Worm (Caenorhabditis elegans) whole organism, midembryonic: ENCODE measurements around the gene C16C8.18.

Source experiments
- T22C8.4 ChIP-seq: fragments of 200-800 bp; sonication (Bioruptor generic); IDR thresholded peaks from 2 replicates; pipeline ENCODE4 v1.3.6; 2022; ENCODE audit warnings: missing genetic modification characterization, missing compliant biosample characterization
- cog-1 ChIP-seq: sonication (generic microtip); optimal IDR thresholded peaks from 2 replicates; lab custom pipeline; 2016; ENCODE audit warnings: missing genetic modification characterization, missing compliant biosample characterization
- flt-1 ChIP-seq: fragments of 200-800 bp; sonication (Bioruptor generic); IDR thresholded peaks from 2 replicates; pipeline ENCODE4 v1.3.6; 2022; ENCODE audit warnings: missing genetic modification characterization, missing compliant biosample characterization
- klf-2 ChIP-seq: fragments of 200-800 bp; sonication (Bioruptor generic); conservative IDR thresholded peaks from 2 replicates; pipeline ENCODE4 v1.3.6; 2022; ENCODE audit warnings: missing genetic modification reagents, missing genetic modification characterization, missing compliant biosample characterization
- med-1 ChIP-seq: sonication (generic microtip); optimal IDR thresholded peaks from 2 replicates; lab custom pipeline; 2017; ENCODE audit warnings: missing genetic modification characterization, mild to moderate bottlenecking, missing compliant biosample characterization, antibody characterized with exemption, missing genetic modification reagents; ENCODE audit not compliant: insufficient read depth
- ref-1 ChIP-seq: fragments of 200-800 bp; sonication (Bioruptor generic); conservative IDR thresholded peaks from 2 replicates; pipeline ENCODE4 v1.3.6; 2022; ENCODE audit warnings: missing genetic modification reagents, missing genetic modification characterization, missing compliant biosample characterization
- tab-1 ChIP-seq: fragments of 200-800 bp; sonication (Bioruptor generic); IDR thresholded peaks from 2 replicates; pipeline ENCODE4 v1.3.6; 2022; ENCODE audit warnings: missing genetic modification characterization, missing compliant biosample characterization
- ztf-23 ChIP-seq: fragments of 200-800 bp; sonication (Bioruptor generic); IDR thresholded peaks from 2 replicates; pipeline ENCODE4 v1.3.6; 2022; ENCODE audit warnings: missing genetic modification reagents, missing genetic modification characterization, missing compliant biosample characterization
- ztf-29 ChIP-seq: fragments of 200-800 bp; sonication (Bioruptor generic); IDR thresholded peaks from 2 replicates; pipeline ENCODE4 v1.3.6; 2022; ENCODE audit warnings: missing genetic modification reagents, missing genetic modification characterization, missing compliant biosample characterization

The C16C8.18 gene

ce11 chrII:3416528-3416927 lies 13.0 kb upstream of the C16C8.18 start, which contains the start of gene nep-6:
TSS of gene nep-6 (plus strand) at chrII:3416828.
- TF ChIP-seq klf-2 (no peak), cog-1 (no peak), ztf-23 (GFP tag; lab: Robert Waterston, UW) (no peak), ref-1 (GFP tag; lab: Robert Waterston, UW) (no peak), med-1 (GFP tag; lab: Kevin White, UChicago) (no peak), tab-1 (GFP tag; lab: Robert Waterston, UW) (no peak), ztf-29 (no peak), T22C8.4 (no peak), flt-1 (no peak)

ce11 chrII:3422938-3423337 lies 6.6 kb upstream of the C16C8.18 start:
- TF ChIP-seq ref-1 (GFP tag; lab: Robert Waterston, UW), result no peak
- TF ChIP-seq ztf-23 (GFP tag; lab: Robert Waterston, UW), result no peak
- TF ChIP-seq ztf-29, result no peak
- no peak for TF ChIP-seq tab-1 (GFP tag; lab: Robert Waterston, UW)
- no peak for TF ChIP-seq T22C8.4
- TF ChIP-seq cog-1, result no peak
- TF ChIP-seq flt-1, result no peak
- TF ChIP-seq klf-2, result no peak
- TF ChIP-seq med-1 (GFP tag; lab: Kevin White, UChicago), result no peak

ce11 chrII:3425433-3425832 lies 4.1 kb upstream of the C16C8.18 start, which contains the start of gene nep-11:
TSS of gene nep-11 (minus strand) at chrII:3425533.
- TF ChIP-seq ztf-23 (GFP tag; lab: Robert Waterston, UW) (no peak), ref-1 (GFP tag; lab: Robert Waterston, UW) (no peak), cog-1 (no peak), klf-2 (no peak), med-1 (GFP tag; lab: Kevin White, UChicago) (no peak), ztf-29 (no peak), T22C8.4 (no peak), flt-1 (no peak), tab-1 (GFP tag; lab: Robert Waterston, UW) (no peak)

ce11 chrII:3428158-3428704 lies 1.3 kb upstream of the C16C8.18 start:
- TF ChIP-seq T22C8.4 (0 out of 2 replicates have a peak, but pooled peaks have one; percentile 16), ref-1 (GFP tag; lab: Robert Waterston, UW) (no peak), ztf-23 (GFP tag; lab: Robert Waterston, UW) (peak; percentile 56; the same call in 1 of the 2 replicates), cog-1 (no peak)

ce11 chrII:3434893-3435503 lies 5.5 kb downstream of the C16C8.18 start:
- no peak for TF ChIP-seq ztf-29
- TF ChIP-seq flt-1, result no peak
- TF ChIP-seq med-1 (GFP tag; lab: Kevin White, UChicago), result no peak
- no peak for TF ChIP-seq tab-1 (GFP tag; lab: Robert Waterston, UW)
- no peak for TF ChIP-seq ztf-23 (GFP tag; lab: Robert Waterston, UW)
- TF ChIP-seq ref-1 (GFP tag; lab: Robert Waterston, UW), result no peak
- no peak for TF ChIP-seq cog-1
- TF ChIP-seq T22C8.4, result no peak
- no peak for TF ChIP-seq klf-2

- TF ChIP-seq med-1 (GFP tag; lab: Kevin White, UChicago) (no peak), tab-1 (GFP tag; lab: Robert Waterston, UW) (no peak)
Measured at ce11 chrII:3436412-3436811, 6.9 kb downstream of the C16C8.18 start, which contains the start of gene skpo-2. TSS of gene skpo-2 (minus strand) at chrII:3436512.

ce11 chrII:3437393-3437792 lies 7.9 kb downstream of the C16C8.18 start:
- TF ChIP-seq ztf-23 (GFP tag; lab: Robert Waterston, UW) (no peak), tab-1 (GFP tag; lab: Robert Waterston, UW) (no peak), flt-1 (no peak), cog-1 (no peak), T22C8.4 (no peak), ref-1 (GFP tag; lab: Robert Waterston, UW) (no peak), med-1 (GFP tag; lab: Kevin White, UChicago) (no peak), ztf-29 (no peak), klf-2 (no peak)

- TF ChIP-seq tab-1 (GFP tag; lab: Robert Waterston, UW), result no peak
- TF ChIP-seq klf-2, result no peak
- no peak for TF ChIP-seq T22C8.4
- TF ChIP-seq med-1 (GFP tag; lab: Kevin White, UChicago), result no peak
- TF ChIP-seq ref-1 (GFP tag; lab: Robert Waterston, UW), result no peak
- TF ChIP-seq cog-1, result no peak
- no peak for TF ChIP-seq ztf-29
- no peak for TF ChIP-seq ztf-23 (GFP tag; lab: Robert Waterston, UW)
- no peak for TF ChIP-seq flt-1
Measured at ce11 chrII:3438280-3438679, 8.8 kb downstream of the C16C8.18 start.

- TF ChIP-seq flt-1 (peak; percentile 85), T22C8.4 (peak; percentile 62; the same call in 1 of the 2 replicates), med-1 (GFP tag; lab: Kevin White, UChicago) (no peak), ztf-29 (0 out of 2 replicates have a peak, but pooled peaks have one; percentile 35), ztf-23 (GFP tag; lab: Robert Waterston, UW) (peak; percentile 72), klf-2 (no peak), cog-1 (peak; percentile 14), ref-1 (GFP tag; lab: Robert Waterston, UW) (peak; percentile 46; the same call in 1 of the 2 replicates), tab-1 (GFP tag; lab: Robert Waterston, UW) (peak; percentile 84)
Measured at ce11 chrII:3439244-3439698, 9.8 kb downstream of the C16C8.18 start.
